Worm (Caenorhabditis elegans): ENCODE results near the gene glb-28.

The glb-28 gene

DNA sequence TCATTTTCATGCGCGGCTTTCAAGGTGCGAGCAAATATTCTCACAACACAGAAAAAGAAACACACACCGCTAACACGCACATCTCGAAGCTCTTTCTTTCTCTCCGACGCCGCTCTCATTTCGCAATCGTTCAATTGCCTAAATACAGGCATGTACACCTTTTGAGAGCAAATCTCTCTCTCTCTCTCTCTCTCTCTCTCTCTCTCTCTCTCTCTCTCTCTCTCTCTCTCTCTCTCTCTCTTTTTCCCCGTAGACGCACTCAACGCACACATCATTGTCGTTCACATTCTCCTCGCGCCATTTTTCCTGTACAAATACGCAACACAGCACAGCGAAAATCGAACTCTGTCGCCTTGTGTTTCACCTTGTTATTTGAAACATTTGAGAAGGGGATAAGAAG, 37.7 kb downstream of the glb-28 start (continued):
- TF ChIP-seq him-1 (tag; optimal IDR thresholded peaks at IDR 0.05): no peak
- TF ChIP-seq zim-3 (tag; optimal IDR thresholded peaks at IDR 0.05): no peak
- TF ChIP-seq F49E8.2 (tag; optimal IDR thresholded peaks at IDR 0.05; ENCODE audit: insufficient read depth): no peak
- no peak for TF ChIP-seq madf-8 (GFP tag; conservative IDR thresholded peaks at IDR 0.05)
- peak; percentile 89 for TF ChIP-seq zfh-2 (GFP tag; conservative IDR thresholded peaks at IDR 0.05)
- TF ChIP-seq F23B12.7 (tag; optimal IDR thresholded peaks at IDR 0.05; ENCODE audit: insufficient read depth): no peak
- TF ChIP-seq ztf-22 (GFP tag; optimal IDR thresholded peaks at IDR 0.05): no peak
- no peak for TF ChIP-seq K11D2.4 (GFP tag; IDR thresholded peaks at IDR 0.05)
- TF ChIP-seq lin-35 (GFP tag; optimal IDR thresholded peaks at IDR 0.05): no peak
- 0 out of 2 replicates have a peak, but pooled peaks have one; percentile 23 for TF ChIP-seq Y53G8AR.9 (GFP tag; conservative IDR thresholded peaks at IDR 0.05)
- TF ChIP-seq B0019.2 (GFP tag; conservative IDR thresholded peaks at IDR 0.05): no peak
- TF ChIP-seq F10E7.11 (tag; optimal IDR thresholded peaks at IDR 0.05): no peak
- TF ChIP-seq mel-28 (tag; optimal IDR thresholded peaks at IDR 0.05; ENCODE audit: borderline replicate concordance): no peak
- peak; percentile 32 for TF ChIP-seq hmg-1.2 (GFP tag; IDR thresholded peaks at IDR 0.05)
- TF ChIP-seq mes-4 (tag; optimal IDR thresholded peaks at IDR 0.05): no peak
- no peak for TF ChIP-seq snpc-4 (GFP tag; optimal IDR thresholded peaks at IDR 0.05)
- no peak for TF ChIP-seq snpc-4 (tag; optimal IDR thresholded peaks at IDR 0.05)
- no peak for TF ChIP-seq ZK185.1 (tag; optimal IDR thresholded peaks at IDR 0.05; ENCODE audit: poor library complexity, severe bottlenecking)
- TF ChIP-seq let-526 (GFP tag; IDR thresholded peaks at IDR 0.05): no peak
- TF ChIP-seq bed-2 (GFP tag; IDR thresholded peaks at IDR 0.05): no peak
- peak; percentile 10 for TF ChIP-seq K12H6.12 (tag; optimal IDR thresholded peaks at IDR 0.05)
- TF ChIP-seq ama-1 (optimal IDR thresholded peaks at IDR 0.05): no peak
- TF ChIP-seq ama-1 (GFP tag; optimal IDR thresholded peaks at IDR 0.05): no peak
- TF ChIP-seq madf-3 (GFP tag; IDR thresholded peaks at IDR 0.05): no peak
- TF ChIP-seq ztf-26 (tag; optimal IDR thresholded peaks at IDR 0.05): no peak
- no peak for TF ChIP-seq rpc-1 (optimal IDR thresholded peaks at IDR 0.05)
- no peak for TF ChIP-seq rpc-1 (tag; optimal IDR thresholded peaks at IDR 0.05)
- no peak for TF ChIP-seq hlh-12 (tag; optimal IDR thresholded peaks at IDR 0.05)
- no peak for TF ChIP-seq repo-1 (tag; optimal IDR thresholded peaks at IDR 0.05)
- TF ChIP-seq F55B11.4 (tag; optimal IDR thresholded peaks at IDR 0.05; ENCODE audit: borderline replicate concordance, insufficient read depth): no peak
- no peak for TF ChIP-seq ztf-18 (tag; optimal IDR thresholded peaks at IDR 0.05)
- peak; percentile 43 for TF ChIP-seq attf-5 (GFP tag; optimal IDR thresholded peaks at IDR 0.05)
- no peak for TF ChIP-seq sptf-2 (GFP tag; optimal IDR thresholded peaks at IDR 0.05)
- no peak for TF ChIP-seq fkh-3 (tag; optimal IDR thresholded peaks at IDR 0.05)
- TF ChIP-seq mcd-1 (GFP tag; IDR thresholded peaks at IDR 0.05): peak; percentile 41; the same call in 1 of the 2 replicates
- peak; percentile 12 for TF ChIP-seq atf-7 (tag; optimal IDR thresholded peaks at IDR 0.05)
- TF ChIP-seq aptf-2 (GFP tag; conservative IDR thresholded peaks at IDR 0.05): no peak
- no peak for TF ChIP-seq athp-1 (tag; optimal IDR thresholded peaks at IDR 0.05)
- TF ChIP-seq tbx-9 (tag; optimal IDR thresholded peaks at IDR 0.05; ENCODE audit: borderline replicate concordance): no peak
- no peak for TF ChIP-seq sdz-38 (tag; optimal IDR thresholded peaks at IDR 0.05)
- TF ChIP-seq dpl-1 (GFP tag; optimal IDR thresholded peaks at IDR 0.05): no peak
- 0 out of 2 replicates have a peak, but pooled peaks have one; percentile 41 for TF ChIP-seq lin-26 (GFP tag; IDR thresholded peaks at IDR 0.05)
- no peak for TF ChIP-seq Y79H2A.3 (GFP tag; conservative IDR thresholded peaks at IDR 0.05)
- no peak for TF ChIP-seq ztf-3 (GFP tag; optimal IDR thresholded peaks at IDR 0.05)
- TF ChIP-seq ceh-100 (GFP tag; IDR thresholded peaks at IDR 0.05): no peak
- no peak for TF ChIP-seq ztf-25 (GFP tag; IDR thresholded peaks at IDR 0.05)
- TF ChIP-seq ztf-28 (GFP tag; IDR thresholded peaks at IDR 0.05): no peak
- no peak for TF ChIP-seq B0336.3 (GFP tag; IDR thresholded peaks at IDR 0.05)
- no peak for TF ChIP-seq Y67H2A.10 (GFP tag; conservative IDR thresholded peaks at IDR 0.05)
- TF ChIP-seq die-1 (tag; optimal IDR thresholded peaks at IDR 0.05): no peak

All from whole organism, young adult.